Fruit fly (Drosophila melanogaster) whole organism, embryonic: ENCODE data around the gene Atg18b.
A peak's percentile ranks its signal among the peaks of the same experiment; 100 is the strongest.

Source experiments
- B-H2 ChIP-seq: fragments of 200-800 bp; sonication (Bioruptor generic); optimal IDR thresholded peaks from 2 replicates; lab custom pipeline; 2018; ENCODE audit warnings: missing biosample characterization, mild to moderate bottlenecking, missing genetic modification characterization
- Blimp-1 ChIP-seq: fragments of 200-800 bp; sonication (Bioruptor generic); optimal IDR thresholded peaks from 3 replicates; lab custom pipeline; 2018; ENCODE audit warnings: missing biosample characterization, missing genetic modification characterization, mild to moderate bottlenecking, moderate library complexity, missing genetic modification reagents
- CG10462 ChIP-seq: fragments of 200-800 bp; sonication (Bioruptor generic); optimal IDR thresholded peaks from 2 replicates; lab custom pipeline; 2016; ENCODE audit warnings: missing biosample characterization, missing genetic modification characterization
- CG10543 ChIP-seq: fragments of 200-800 bp; sonication (Bioruptor generic); optimal IDR thresholded peaks from 3 replicates; lab custom pipeline; 2017; ENCODE audit warnings: missing biosample characterization, mild to moderate bottlenecking, missing genetic modification characterization, moderate library complexity
- CG11695 ChIP-seq: fragments of 200-800 bp; sonication (Bioruptor generic); IDR thresholded peaks from 3 replicates; pipeline ENCODE4 v1.3.6; 2022; ENCODE audit warnings: missing biosample characterization, missing genetic modification characterization
- CG11723 ChIP-seq: fragments of 200-800 bp; sonication (Bioruptor generic); optimal IDR thresholded peaks from 2 replicates; lab custom pipeline; 2017; ENCODE audit warnings: missing biosample characterization, mild to moderate bottlenecking, missing genetic modification characterization
- CG12155 ChIP-seq: fragments of 200-800 bp; sonication (Bioruptor generic); optimal IDR thresholded peaks from 3 replicates; lab custom pipeline; 2016; ENCODE audit warnings: missing biosample characterization, missing genetic modification characterization
- CG13287 ChIP-seq: fragments of 200-800 bp; sonication (Bioruptor generic); IDR thresholded peaks from 2 replicates; pipeline ENCODE4 v1.3.6; 2022; ENCODE audit warnings: missing biosample characterization, missing genetic modification characterization; ENCODE audit not compliant: partially characterized antibody
- CG13894 ChIP-seq: fragments of 200-800 bp; sonication (Bioruptor generic); optimal IDR thresholded peaks from 3 replicates; lab custom pipeline; 2018; ENCODE audit warnings: missing biosample characterization, mild to moderate bottlenecking, missing genetic modification characterization, moderate library complexity
- CG14014 ChIP-seq: fragments of 200-800 bp; sonication (Bioruptor generic); IDR thresholded peaks from 2 replicates; pipeline ENCODE4 v1.3.6; 2022; ENCODE audit warnings: missing biosample characterization, missing genetic modification characterization
- CG17359 ChIP-seq: fragments of 200-800 bp; sonication (Bioruptor generic); optimal IDR thresholded peaks from 3 replicates; lab custom pipeline; 2018; ENCODE audit warnings: missing biosample characterization, mild to moderate bottlenecking, missing genetic modification characterization, moderate library complexity
- CG18011 ChIP-seq: fragments of 200-800 bp; sonication (Bioruptor generic); optimal IDR thresholded peaks from 2 replicates; lab custom pipeline; 2017; ENCODE audit warnings: missing biosample characterization, missing genetic modification characterization, mild to moderate bottlenecking, moderate library complexity, missing genotype
- CG1832 ChIP-seq: fragments of 200-800 bp; sonication (Bioruptor generic); optimal IDR thresholded peaks from 2 replicates; lab custom pipeline; 2017; ENCODE audit warnings: missing biosample characterization, mild to moderate bottlenecking, missing genetic modification characterization, inconsistent platforms
- CG18619 ChIP-seq: fragments of 200-800 bp; sonication (Bioruptor generic); optimal IDR thresholded peaks from 3 replicates; lab custom pipeline; 2017; ENCODE audit warnings: missing biosample characterization, mild to moderate bottlenecking, missing genetic modification characterization
- CG3065 ChIP-seq: fragments of 200-800 bp; sonication (Bioruptor generic); optimal IDR thresholded peaks from 2 replicates; lab custom pipeline; 2016; ENCODE audit warnings: missing biosample characterization, missing genetic modification characterization
- CG3281 ChIP-seq: fragments of 200-800 bp; sonication (Bioruptor generic); optimal IDR thresholded peaks from 3 replicates; lab custom pipeline; 2017; ENCODE audit warnings: missing biosample characterization, mild to moderate bottlenecking, missing genetic modification characterization
- CG33213 ChIP-seq: fragments of 200-800 bp; sonication (Bioruptor generic); optimal IDR thresholded peaks from 3 replicates; lab custom pipeline; 2016; ENCODE audit warnings: missing biosample characterization, missing genetic modification characterization
- CG42726 ChIP-seq: fragments of 200-800 bp; sonication (Bioruptor generic); IDR thresholded peaks from 2 replicates; pipeline ENCODE4 v1.3.6; 2022; ENCODE audit warnings: missing biosample characterization, missing genetic modification characterization; ENCODE audit not compliant: partially characterized antibody
- CG43689 ChIP-seq: fragments of 200-800 bp; sonication (Bioruptor generic); IDR thresholded peaks from 2 replicates; pipeline ENCODE4 v1.3.6; 2022; ENCODE audit warnings: missing biosample characterization, missing genetic modification characterization
- CG7786 ChIP-seq: fragments of 200-800 bp; sonication (Bioruptor generic); optimal IDR thresholded peaks from 2 replicates; lab custom pipeline; 2016; ENCODE audit warnings: missing biosample characterization, missing genetic modification characterization
- CG8388 ChIP-seq: fragments of 200-800 bp; sonication (Bioruptor generic); optimal IDR thresholded peaks from 2 replicates; lab custom pipeline; 2019; ENCODE audit warnings: missing biosample characterization, mild to moderate bottlenecking, missing genetic modification characterization, moderate library complexity
- CG9817 ChIP-seq: fragments of 200-800 bp; sonication (Bioruptor generic); optimal IDR thresholded peaks from 2 replicates; lab custom pipeline; 2018; ENCODE audit warnings: missing biosample characterization, mild to moderate bottlenecking, missing genetic modification characterization, moderate library complexity
- CrebB ChIP-seq: fragments of 200-800 bp; sonication (Bioruptor generic); optimal IDR thresholded peaks from 3 replicates; lab custom pipeline; 2018; ENCODE audit warnings: missing biosample characterization, mild to moderate bottlenecking, missing genetic modification characterization
- D19B ChIP-seq: fragments of 200-800 bp; sonication (Bioruptor generic); optimal IDR thresholded peaks from 2 replicates; lab custom pipeline; 2017; ENCODE audit warnings: missing biosample characterization, mild to moderate bottlenecking, missing genetic modification characterization
- Dek ChIP-seq: fragments of 200-800 bp; sonication (Bioruptor generic); optimal IDR thresholded peaks from 3 replicates; lab custom pipeline; 2019; ENCODE audit warnings: missing biosample characterization, mild to moderate bottlenecking, missing genetic modification characterization, moderate library complexity
- Ets65A ChIP-seq: fragments of 200-800 bp; sonication (Bioruptor generic); peaks from one replicate; lab custom pipeline; 2016; ENCODE audit warnings: missing biosample characterization, missing genetic modification characterization
- Gsc ChIP-seq: fragments of 200-800 bp; sonication (Bioruptor generic); IDR thresholded peaks from 2 replicates; pipeline ENCODE4 v1.3.6; 2022; ENCODE audit warnings: missing biosample characterization, missing genetic modification characterization
- Hr39 ChIP-seq: fragments of >200 bp; optimal IDR thresholded peaks from 2 replicates; lab custom pipeline; 2017
- Med ChIP-seq: fragments of 200-800 bp; sonication (Bioruptor generic); peaks from one replicate; lab custom pipeline; 2016; ENCODE audit warnings: missing biosample characterization, missing genetic modification characterization, mild to moderate bottlenecking, inconsistent platforms, moderate library complexity
- NFAT ChIP-seq: fragments of 200-800 bp; sonication (Bioruptor generic); IDR thresholded peaks from 2 replicates; pipeline ENCODE4 v1.3.6; 2022; ENCODE audit warnings: missing biosample characterization, missing genetic modification characterization
- Neu2 ChIP-seq: fragments of 200-800 bp; sonication (Bioruptor generic); optimal IDR thresholded peaks from 3 replicates; lab custom pipeline; 2016; ENCODE audit warnings: missing biosample characterization, missing genetic modification characterization, borderline replicate concordance
- NfI ChIP-seq: fragments of 200-800 bp; sonication (Bioruptor generic); optimal IDR thresholded peaks from 3 replicates; lab custom pipeline; 2018; ENCODE audit warnings: missing biosample characterization, mild to moderate bottlenecking, missing genetic modification characterization, moderate library complexity
- Opbp ChIP-seq: fragments of 200-800 bp; sonication (Bioruptor generic); IDR thresholded peaks from 3 replicates; pipeline ENCODE4 v1.3.6; 2022; ENCODE audit warnings: missing biosample characterization, missing genetic modification characterization; ENCODE audit not compliant: partially characterized antibody
- Rfx ChIP-seq: fragments of 200-800 bp; sonication (Bioruptor generic); IDR thresholded peaks from 2 replicates; pipeline ENCODE4 v1.3.6; 2022; ENCODE audit warnings: missing biosample characterization, missing genetic modification characterization
- Rx ChIP-seq: fragments of 200-800 bp; sonication (Bioruptor generic); IDR thresholded peaks from 2 replicates; pipeline ENCODE4 v1.3.6; 2022; ENCODE audit warnings: missing biosample characterization, missing genetic modification characterization
- aop ChIP-seq: fragments of 200-800 bp; sonication (Bioruptor generic); IDR thresholded peaks from 2 replicates; pipeline ENCODE4 v1.3.6; 2022; ENCODE audit warnings: missing biosample characterization, missing genetic modification characterization
- btn ChIP-seq: fragments of 200-800 bp; sonication (Bioruptor generic); optimal IDR thresholded peaks from 2 replicates; lab custom pipeline; 2016; ENCODE audit warnings: missing biosample characterization, missing genetic modification characterization
- caup ChIP-seq: fragments of 200-800 bp; sonication (Bioruptor generic); optimal IDR thresholded peaks from 3 replicates; lab custom pipeline; 2017; ENCODE audit warnings: missing biosample characterization, mild to moderate bottlenecking, missing genetic modification characterization, moderate library complexity; ENCODE audit not compliant: severe bottlenecking
- crc ChIP-seq: fragments of 200-800 bp; sonication (Bioruptor generic); optimal IDR thresholded peaks from 2 replicates; lab custom pipeline; 2016; ENCODE audit warnings: missing biosample characterization, missing genetic modification characterization
- fd64A ChIP-seq: fragments of 200-800 bp; sonication (Bioruptor generic); optimal IDR thresholded peaks from 3 replicates; lab custom pipeline; 2018; ENCODE audit warnings: missing biosample characterization, mild to moderate bottlenecking, missing genetic modification characterization
- gcm ChIP-seq: fragments of 200-800 bp; sonication (Bioruptor generic); optimal IDR thresholded peaks from 2 replicates; lab custom pipeline; 2019; ENCODE audit warnings: missing biosample characterization, mild to moderate bottlenecking, missing genetic modification characterization, moderate library complexity
- inv ChIP-seq: fragments of 200-800 bp; sonication (Bioruptor generic); IDR thresholded peaks from 2 replicates; pipeline ENCODE4 v1.3.6; 2022; ENCODE audit warnings: missing biosample characterization, missing genetic modification characterization; ENCODE audit not compliant: partially characterized antibody
- nom ChIP-seq: fragments of 200-800 bp; sonication (Bioruptor generic); optimal IDR thresholded peaks from 2 replicates; lab custom pipeline; 2017; ENCODE audit warnings: missing biosample characterization, missing genetic modification characterization, mild to moderate bottlenecking, moderate library complexity, missing genetic modification reagents
- run ChIP-seq: fragments of 200-800 bp; sonication (Bioruptor generic); optimal IDR thresholded peaks from 3 replicates; lab custom pipeline; 2018; ENCODE audit warnings: missing biosample characterization, mild to moderate bottlenecking, missing genetic modification characterization
- scrt ChIP-seq: fragments of 200-800 bp; sonication (Bioruptor generic); optimal IDR thresholded peaks from 2 replicates; lab custom pipeline; 2018; ENCODE audit warnings: missing biosample characterization, mild to moderate bottlenecking, missing genetic modification characterization, moderate library complexity
- sima ChIP-seq: fragments of 200-800 bp; sonication (Bioruptor generic); optimal IDR thresholded peaks from 2 replicates; lab custom pipeline; 2016; ENCODE audit warnings: missing biosample characterization, missing genetic modification characterization
- slp2 ChIP-seq: fragments of 200-800 bp; sonication (Bioruptor generic); optimal IDR thresholded peaks from 2 replicates; lab custom pipeline; 2016; ENCODE audit warnings: missing biosample characterization, missing genetic modification characterization
- stwl ChIP-seq: fragments of 200-800 bp; sonication (Bioruptor generic); optimal IDR thresholded peaks from 3 replicates; lab custom pipeline; 2018; ENCODE audit warnings: missing biosample characterization, mild to moderate bottlenecking, missing genetic modification characterization, moderate library complexity
- trem ChIP-seq: fragments of 200-800 bp; optimal IDR thresholded peaks from 3 replicates; lab custom pipeline; 2019; ENCODE audit warnings: missing biosample characterization, mild to moderate bottlenecking, missing genetic modification characterization, moderate library complexity
- wdn ChIP-seq: fragments of 200-800 bp; sonication (Bioruptor generic); IDR thresholded peaks from 2 replicates; pipeline ENCODE4 v1.3.6; 2022; ENCODE audit warnings: missing biosample characterization, missing genetic modification characterization

Atg18b gene

DNA sequence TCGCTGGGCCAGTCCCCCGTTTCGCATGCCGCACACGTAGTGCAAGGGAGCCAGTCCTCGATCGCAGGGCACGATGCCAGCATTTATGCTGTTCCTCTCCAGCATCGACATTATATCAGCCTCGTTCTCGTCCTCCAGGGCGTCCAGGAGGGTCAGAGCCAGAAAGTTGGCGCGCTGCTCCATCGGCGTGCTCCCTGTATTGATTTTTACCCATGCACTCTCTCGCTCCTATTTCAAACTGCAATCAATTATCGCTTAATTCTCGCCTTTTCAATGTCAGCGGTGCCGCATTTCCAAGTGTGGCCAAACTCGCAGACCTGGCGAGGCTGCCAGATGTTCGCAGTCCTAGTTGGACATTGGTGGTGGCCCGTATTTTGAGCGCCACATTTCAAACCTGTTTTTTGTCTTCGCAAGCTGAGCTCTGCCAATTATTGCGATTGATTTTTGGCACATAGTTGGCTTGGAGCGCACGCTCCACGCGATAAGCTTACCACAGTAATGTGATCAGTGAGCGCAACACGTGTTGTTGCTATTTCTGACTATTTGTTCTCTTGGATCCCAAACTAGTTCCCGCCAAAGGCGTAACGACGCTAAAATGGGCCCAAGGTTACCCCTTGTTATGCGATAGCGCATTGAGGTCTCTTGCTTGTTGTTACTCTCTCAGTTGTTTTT lies 2.0 kb downstream of the Atg18b start, which contains the start of gene CG8679 (continued):
- no peak for TF ChIP-seq CG9817 (tag; lab: Kevin White, UChicago)
- TF ChIP-seq CG7786 (GFP tag; lab: Kevin White, UChicago): no peak
- TF ChIP-seq Rx: no peak
- TF ChIP-seq CG42726 (GFP tag; lab: Robert Waterston, UW): no peak
- peak; percentile 26 for TF ChIP-seq CG13894 (tag; lab: Kevin White, UChicago)
- TF ChIP-seq wdn: no peak
- peak; percentile 42 for TF ChIP-seq Med
- no peak for TF ChIP-seq btn (GFP tag; lab: Kevin White, UChicago)
- TF ChIP-seq CG8388 (GFP tag; lab: Kevin White, UChicago): no peak
- TF ChIP-seq caup (GFP tag; lab: Kevin White, UChicago): peak; percentile 32
- TF ChIP-seq nom (GFP tag; lab: Kevin White, UChicago): peak; percentile 20
- no peak for TF ChIP-seq gcm (GFP tag; lab: Kevin White, UChicago)
- TF ChIP-seq CG18011 (GFP tag; lab: Kevin White, UChicago): no peak
- TF ChIP-seq CG10543 (GFP tag; lab: Kevin White, UChicago): peak; percentile 55
- no peak for TF ChIP-seq Hr39 (lab: Kevin White, UChicago)
- no peak for TF ChIP-seq Neu2 (GFP tag; lab: Kevin White, UChicago)
- TF ChIP-seq CG3065 (GFP tag; lab: Kevin White, UChicago): no peak
- TF ChIP-seq fd64A (GFP tag; lab: Kevin White, UChicago): no peak
- TF ChIP-seq D19B (GFP tag; lab: Kevin White, UChicago): no peak
- TF ChIP-seq crc (GFP tag; lab: Kevin White, UChicago): no peak
- TF ChIP-seq Opbp (GFP tag; lab: Robert Waterston, UW): 0 out of 3 replicates have a peak, but pooled peaks have one; percentile 51
- TF ChIP-seq Gsc: no peak
- TF ChIP-seq Blimp-1 (GFP tag; lab: Kevin White, UChicago): no peak
- peak; percentile 58 for TF ChIP-seq stwl
- TF ChIP-seq CG18619 (GFP tag; lab: Kevin White, UChicago): no peak
- no peak for TF ChIP-seq Rfx
- TF ChIP-seq B-H2: peak; percentile 31
- peak; percentile 8; the same call in 1 of the 3 replicates for TF ChIP-seq CG11695 (GFP tag; lab: Robert Waterston, UW)
- peak; percentile 74 for TF ChIP-seq Ets65A (GFP tag; lab: Kevin White, UChicago)
- peak; percentile 86 for TF ChIP-seq trem (tag; lab: Kevin White, UChicago)
- TF ChIP-seq scrt: no peak
- TF ChIP-seq run (tag; lab: Kevin White, UChicago): no peak
- TF ChIP-seq Dek: no peak
- TF ChIP-seq CG3281 (GFP tag; lab: Kevin White, UChicago): no peak
- no peak for TF ChIP-seq sima
- peak; percentile 69 for TF ChIP-seq CG13287 (GFP tag; lab: Robert Waterston, UW)
- no peak for TF ChIP-seq NfI
- TF ChIP-seq CrebB: no peak
- TF ChIP-seq NFAT (GFP tag; lab: Robert Waterston, UW): no peak
- no peak for TF ChIP-seq CG33213 (GFP tag; lab: Kevin White, UChicago)
- TF ChIP-seq CG1832 (GFP tag; lab: Kevin White, UChicago): no peak
- TF ChIP-seq CG10462: no peak
- peak; percentile 4 for TF ChIP-seq CG12155 (GFP tag; lab: Kevin White, UChicago)
- no peak for TF ChIP-seq CG43689 (GFP tag; lab: Robert Waterston, UW)
- TF ChIP-seq CG14014 (GFP tag; lab: Robert Waterston, UW): no peak
- no peak for TF ChIP-seq aop (GFP tag; lab: Robert Waterston, UW)
- no peak for TF ChIP-seq CG11723
- no peak for TF ChIP-seq CG17359 (tag; lab: Kevin White, UChicago)
- 0 out of 2 replicates have a peak, but pooled peaks have one; percentile 21 for TF ChIP-seq inv (GFP tag; lab: Robert Waterston, UW)
- no peak for TF ChIP-seq slp2 (GFP tag; lab: Kevin White, UChicago)
